Worm (Caenorhabditis elegans): ENCODE data around the gene twk-48.

twk-48 gene

ce11 chrIII:9824330-9824934 is 36.1 kb upstream of the twk-48 start, which contains the start of gene lin-52:
Gene lin-52 (minus strand): TSS chrIII:9824750.
- TF ChIP-seq set-16 (GFP tag; IDR thresholded peaks at IDR 0.05) = no peak
- TF ChIP-seq ceh-20 (GFP tag; IDR thresholded peaks at IDR 0.05) = no peak
- no peak for TF ChIP-seq pqm-1 (tag; optimal IDR thresholded peaks at IDR 0.05)
- no peak for TF ChIP-seq mdl-1 (tag; optimal IDR thresholded peaks at IDR 0.05)
- TF ChIP-seq aha-1 (tag) = peak; percentile 91
- TF ChIP-seq lin-39 (tag; optimal IDR thresholded peaks at IDR 0.05) = no peak
- no peak for TF ChIP-seq nhr-11 (tag; optimal IDR thresholded peaks at IDR 0.05)
- peak; percentile 76; the same call in 1 of the 2 replicates for TF ChIP-seq daf-19 (GFP tag; conservative IDR thresholded peaks at IDR 0.05)
- TF ChIP-seq dve-1 (tag; optimal IDR thresholded peaks at IDR 0.05; ENCODE audit: insufficient read depth) = peak; percentile 22
- TF ChIP-seq spr-1 (tag; optimal IDR thresholded peaks at IDR 0.05) = no peak
- TF ChIP-seq ZK337.2 (GFP tag; IDR thresholded peaks at IDR 0.05) = no peak
- TF ChIP-seq ces-1 (GFP tag; optimal IDR thresholded peaks at IDR 0.05) = no peak
- no peak for TF ChIP-seq nhr-25 (tag; optimal IDR thresholded peaks at IDR 0.05; ENCODE audit: borderline replicate concordance, insufficient read depth)
- no peak for TF ChIP-seq ztf-11 (tag; optimal IDR thresholded peaks at IDR 0.05)
- TF ChIP-seq egl-43 (GFP tag; IDR thresholded peaks at IDR 0.05) = no peak
- no peak for TF ChIP-seq ZK546.5 (tag; optimal IDR thresholded peaks at IDR 0.05)
- no peak for TF ChIP-seq Y105C5A.15 (GFP tag; IDR thresholded peaks at IDR 0.05)
- TF ChIP-seq jun-1 (tag; optimal IDR thresholded peaks at IDR 0.05) = no peak
- TF ChIP-seq ceh-82 (tag; optimal IDR thresholded peaks at IDR 0.05) = no peak
- TF ChIP-seq R02D3.7 (tag; optimal IDR thresholded peaks at IDR 0.05) = no peak
- 0 out of 2 replicates have a peak, but pooled peaks have one; percentile 17 for TF ChIP-seq ctbp-1 (GFP tag; IDR thresholded peaks at IDR 0.05)
- no peak for TF ChIP-seq F37D6.2 (tag; optimal IDR thresholded peaks at IDR 0.05)
- TF ChIP-seq fos-1 (tag; optimal IDR thresholded peaks at IDR 0.05) = no peak
- TF ChIP-seq saeg-2 (GFP tag; IDR thresholded peaks at IDR 0.05) = no peak
- no peak for TF ChIP-seq snpc-4 (tag; optimal IDR thresholded peaks at IDR 0.05)
- TF ChIP-seq nhr-6 (tag; optimal IDR thresholded peaks at IDR 0.05) = no peak
- TF ChIP-seq F44E2.7 (GFP tag; IDR thresholded peaks at IDR 0.05) = no peak
- no peak for TF ChIP-seq D1046.2 (GFP tag; IDR thresholded peaks at IDR 0.05)
- TF ChIP-seq dmd-9 (GFP tag; IDR thresholded peaks at IDR 0.05) = no peak
- no peak for TF ChIP-seq hif-1 (tag; optimal IDR thresholded peaks at IDR 0.05)
- TF ChIP-seq hlh-30 (tag; optimal IDR thresholded peaks at IDR 0.05; ENCODE audit: insufficient read depth) = peak; percentile 1
- no peak for TF ChIP-seq hmg-1.1 (GFP tag; IDR thresholded peaks at IDR 0.05)
- no peak for TF ChIP-seq vab-7 (GFP tag; IDR thresholded peaks at IDR 0.05)
- no peak for TF ChIP-seq sdz-12 (GFP tag; optimal IDR thresholded peaks at IDR 0.05)
- TF ChIP-seq zip-2 (tag; optimal IDR thresholded peaks at IDR 0.05) = no peak
- no peak for TF ChIP-seq snpc-1.2 (GFP tag; IDR thresholded peaks at IDR 0.05)
- no peak for TF ChIP-seq daf-8 (GFP tag; IDR thresholded peaks at IDR 0.05)
- TF ChIP-seq mdt-29 (GFP tag; IDR thresholded peaks at IDR 0.05) = no peak; the same call in 1 of the 2 replicates
- TF ChIP-seq lin-29 (GFP tag; IDR thresholded peaks at IDR 0.05) = no peak
- TF ChIP-seq zip-11 (GFP tag; IDR thresholded peaks at IDR 0.05) = no peak
- no peak for TF ChIP-seq skn-1 (tag; optimal IDR thresholded peaks at IDR 0.05)
- TF ChIP-seq nhr-77 (tag; optimal IDR thresholded peaks at IDR 0.05) = no peak
- no peak for TF ChIP-seq daf-12 (tag; optimal IDR thresholded peaks at IDR 0.05)
- TF ChIP-seq spr-3 (GFP tag; optimal IDR thresholded peaks at IDR 0.05) = no peak
- no peak for TF ChIP-seq dmd-8 (GFP tag; IDR thresholded peaks at IDR 0.05)
- no peak for TF ChIP-seq ceh-44 (GFP tag; IDR thresholded peaks at IDR 0.05)
- no peak for TF ChIP-seq F49E8.2 (tag; optimal IDR thresholded peaks at IDR 0.05; ENCODE audit: borderline replicate concordance)
- TF ChIP-seq hlh-11 (tag; optimal IDR thresholded peaks at IDR 0.05) = no peak
- TF ChIP-seq egl-27 (tag; optimal IDR thresholded peaks at IDR 0.05) = no peak
- no peak for TF ChIP-seq duxl-1 (tag; optimal IDR thresholded peaks at IDR 0.05; ENCODE audit: poor library complexity)
- no peak for TF ChIP-seq dmd-6 (GFP tag; IDR thresholded peaks at IDR 0.05)

All from whole organism, L4 larva.